Worm (Caenorhabditis elegans) whole organism, L4/young adult: ENCODE measurements around the gene F10E7.6.
A peak's percentile ranks its signal among the peaks of the same experiment; 100 is the strongest.

Source experiments
- W03F9.2 ChIP-seq: fragments of 150-350 bp; optimal IDR thresholded peaks from 2 replicates; lab custom pipeline; 2014; ENCODE audit warnings: missing biosample characterization, missing genetic modification characterization
- dao-5 ChIP-seq: sonication (generic microtip); optimal IDR thresholded peaks from 2 replicates; lab custom pipeline; 2016; ENCODE audit warnings: missing genotype, missing genetic modification characterization, moderate library complexity, missing compliant biosample characterization
- him-1 ChIP-seq: sonication (generic microtip); optimal IDR thresholded peaks from 2 replicates; lab custom pipeline; 2016; ENCODE audit warnings: missing genotype, missing genetic modification reagents, missing genetic modification characterization, missing compliant biosample characterization

Gene F10E7.6

DNA sequence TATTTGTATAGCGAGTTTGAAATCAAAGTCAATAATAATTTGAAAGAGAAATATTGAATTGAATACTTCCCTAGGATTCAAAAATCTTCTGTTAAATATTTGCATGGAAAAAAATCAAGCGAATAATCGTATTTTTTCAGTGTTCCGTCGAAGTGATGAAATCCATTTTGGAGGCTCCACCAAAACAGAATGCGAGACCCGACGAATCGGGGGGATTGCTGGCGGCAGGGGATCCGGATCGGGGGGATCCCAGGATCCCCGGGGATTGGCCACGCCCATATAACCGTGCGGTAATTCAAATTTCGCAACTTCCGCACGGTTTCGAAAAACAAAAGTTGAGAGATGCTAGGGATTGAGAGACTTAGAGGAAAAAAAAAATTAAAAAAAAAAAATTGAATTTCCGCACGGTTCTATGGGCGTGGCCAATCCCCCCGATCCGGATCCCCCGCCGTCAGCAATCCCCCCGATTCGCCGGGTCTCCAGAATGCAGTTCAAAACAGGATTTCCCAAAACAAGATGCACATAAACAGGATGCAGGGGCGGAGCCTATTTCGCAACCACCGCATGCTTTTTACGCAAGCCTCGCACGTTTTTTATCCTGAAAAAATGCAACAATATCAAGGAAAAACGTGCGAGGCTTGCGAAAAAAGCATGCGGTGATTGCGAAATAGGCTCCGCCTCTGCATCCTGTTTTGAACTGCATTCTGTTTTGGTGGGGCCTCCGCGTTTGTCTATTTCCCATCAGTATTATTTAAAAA is 10.0 kb downstream of the F10E7.6 start, which contains the start of gene F10E7.11:
F10E7.11 (minus strand) TSS at position 232 of the 758 bp plus-strand sequence.
- TF ChIP-seq W03F9.2 (tag; lab: Kevin White, UChicago) (no peak), dao-5 (no peak), him-1 (tag; lab: Kevin White, UChicago) (no peak)

DNA sequence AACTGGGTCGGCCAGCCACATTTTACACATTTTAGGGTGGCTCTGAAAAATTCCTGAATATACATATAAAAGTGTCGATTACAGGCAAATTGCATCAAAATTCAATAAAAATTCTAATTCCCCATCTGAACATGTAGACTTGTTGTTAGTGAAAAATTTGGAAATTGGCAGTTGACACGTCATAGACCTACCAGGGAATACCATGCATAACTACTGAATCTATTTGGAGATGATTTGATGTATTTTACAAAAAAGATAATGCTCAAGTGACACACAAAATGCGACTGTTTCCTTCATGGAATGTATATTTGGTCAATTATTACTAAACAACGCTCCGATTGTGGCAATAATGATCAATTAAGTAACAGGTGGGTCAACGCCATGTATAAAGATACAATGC is 13.6 kb downstream of the F10E7.6 start, which contains the start of gene F10E7.1:
F10E7.1 (plus strand) TSS at position 301 of the 400 bp plus-strand sequence.
- TF ChIP-seq W03F9.2 (tag; lab: Kevin White, UChicago) (no peak), him-1 (tag; lab: Kevin White, UChicago) (no peak), dao-5 (no peak)

DNA sequence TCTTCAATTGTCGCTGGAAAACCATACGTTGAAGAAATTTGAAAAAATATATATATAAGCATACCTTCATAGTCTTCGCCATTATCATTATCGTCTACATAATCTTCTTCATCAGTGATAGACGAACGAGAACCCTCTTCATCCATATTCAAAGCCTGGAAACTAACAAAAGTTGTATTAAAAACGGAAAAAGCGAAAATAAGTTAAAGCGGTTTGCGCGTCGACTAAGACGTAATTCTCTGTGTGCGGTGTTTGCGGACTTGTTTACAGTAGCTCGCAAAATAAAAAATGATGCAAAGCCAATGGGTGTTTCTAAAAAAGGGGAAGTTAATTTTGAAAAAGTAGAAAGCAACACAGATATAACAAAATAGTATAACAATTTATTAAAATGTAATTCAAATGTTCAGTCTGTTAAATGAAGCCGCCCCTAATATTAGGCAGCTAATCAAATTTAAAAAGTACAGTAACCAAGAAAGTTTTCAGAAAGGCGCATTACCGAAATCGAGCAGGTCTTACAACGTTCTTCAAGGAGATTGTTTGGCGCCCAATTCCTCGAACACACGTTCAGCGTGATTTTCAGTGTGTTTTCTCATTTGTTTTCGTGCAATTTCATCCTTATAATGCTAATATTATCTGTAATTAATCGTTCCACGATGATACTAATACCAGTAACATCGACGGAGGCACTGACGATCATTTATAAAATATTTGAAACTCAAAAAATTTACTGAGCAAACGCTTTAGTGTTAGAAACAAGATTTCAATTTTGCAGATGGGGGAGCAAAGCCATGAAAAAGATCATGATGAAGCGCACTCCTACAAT is 19.2 kb downstream of the F10E7.6 start, which contains the start of the genes T07F8.4 and gld-3:
T07F8.4 (minus strand) TSS at position 162 of the 823 bp plus-strand sequence.
gld-3 (plus strand) TSS at position 773 of the 823 bp plus-strand sequence.
- TF ChIP-seq him-1 (tag; lab: Kevin White, UChicago) (no peak), W03F9.2 (tag; lab: Kevin White, UChicago) (peak; percentile 47)

DNA sequence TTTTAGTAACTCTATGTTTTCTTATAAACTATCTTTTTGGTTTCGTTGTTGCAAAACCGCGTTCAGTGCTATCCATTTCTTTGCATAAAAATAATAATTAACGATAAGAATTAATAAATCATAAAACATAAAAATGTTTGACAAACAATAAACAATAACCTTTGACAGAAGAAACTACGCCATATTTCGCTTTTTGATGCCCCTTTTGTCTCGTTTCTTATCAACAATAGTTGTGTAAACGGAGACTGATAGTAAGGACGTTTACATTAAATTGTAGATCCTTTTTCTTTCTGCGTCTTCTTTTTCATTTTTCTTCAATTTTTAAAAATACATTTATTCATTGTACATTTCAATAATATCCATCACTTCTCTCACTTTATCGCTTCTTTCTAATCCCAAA is 26.2 kb downstream of the F10E7.6 start:
- TF ChIP-seq him-1 (tag; lab: Kevin White, UChicago) (no peak), W03F9.2 (tag; lab: Kevin White, UChicago) (no peak), dao-5 (no peak)

DNA sequence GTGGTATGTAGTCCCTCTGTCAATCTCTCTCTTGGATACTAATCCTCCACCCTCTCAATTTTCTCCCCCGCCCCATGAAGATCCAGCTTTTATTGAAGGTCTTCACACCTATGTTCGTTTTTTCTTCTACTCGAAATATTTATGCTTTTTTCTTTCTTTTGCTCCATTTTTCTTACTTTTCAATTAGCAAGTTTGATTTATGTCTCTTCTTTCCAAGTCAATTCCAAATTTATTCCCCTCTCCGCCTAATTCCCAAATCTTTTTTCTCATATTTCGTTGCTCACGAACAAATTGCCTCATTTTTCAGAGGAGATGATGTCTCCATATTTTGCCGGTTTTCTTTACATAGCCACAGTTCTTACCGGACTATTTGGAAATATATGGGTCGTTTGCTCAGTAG is 31.4 kb downstream of the F10E7.6 start, which contains the start of gene npr-31:
npr-31 (plus strand) TSS at position 301 of the 400 bp plus-strand sequence.
- no peak for TF ChIP-seq dao-5
- no peak for TF ChIP-seq W03F9.2 (tag; lab: Kevin White, UChicago)
- no peak for TF ChIP-seq him-1 (tag; lab: Kevin White, UChicago)

DNA sequence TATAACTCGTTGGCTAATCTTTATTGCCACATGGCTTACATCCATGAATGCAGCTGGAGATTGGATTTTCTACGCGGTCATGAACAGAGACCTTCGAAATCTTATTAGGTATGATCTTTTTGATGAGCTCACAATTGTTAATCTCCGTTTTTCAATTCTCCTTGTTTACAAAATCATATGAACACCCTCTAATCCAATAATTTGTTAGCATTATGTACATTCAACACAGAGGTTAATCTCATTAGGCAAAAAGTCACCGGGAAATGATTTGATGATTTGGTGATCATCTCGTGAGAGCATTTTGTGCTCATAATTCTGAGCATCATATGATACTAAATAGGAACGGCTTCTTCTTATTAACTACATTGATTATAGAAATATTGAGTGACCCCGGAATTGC is 33.4 kb downstream of the F10E7.6 start:
- TF ChIP-seq him-1 (tag; lab: Kevin White, UChicago), result no peak

DNA sequence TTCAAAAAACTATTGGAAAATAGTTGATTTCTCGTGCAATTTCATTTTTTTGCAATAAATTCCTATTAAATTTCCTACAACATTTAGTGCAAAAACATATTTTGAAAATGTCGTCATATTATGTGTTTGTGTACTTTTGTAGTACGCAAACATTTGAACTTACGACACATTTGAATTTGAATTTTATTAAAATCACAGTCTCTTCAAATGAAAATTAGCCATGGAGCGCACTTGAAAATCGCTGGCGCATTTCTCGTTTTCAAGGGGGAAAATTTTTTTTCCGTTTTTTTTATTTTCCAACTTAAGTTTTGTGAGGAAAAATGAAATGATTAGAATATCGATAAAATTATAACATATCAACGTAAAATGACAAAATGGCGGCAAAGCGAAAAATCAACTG is 34.7 kb downstream of the F10E7.6 start:
- TF ChIP-seq W03F9.2 (tag; lab: Kevin White, UChicago) (peak; percentile 56), him-1 (tag; lab: Kevin White, UChicago) (no peak)

DNA sequence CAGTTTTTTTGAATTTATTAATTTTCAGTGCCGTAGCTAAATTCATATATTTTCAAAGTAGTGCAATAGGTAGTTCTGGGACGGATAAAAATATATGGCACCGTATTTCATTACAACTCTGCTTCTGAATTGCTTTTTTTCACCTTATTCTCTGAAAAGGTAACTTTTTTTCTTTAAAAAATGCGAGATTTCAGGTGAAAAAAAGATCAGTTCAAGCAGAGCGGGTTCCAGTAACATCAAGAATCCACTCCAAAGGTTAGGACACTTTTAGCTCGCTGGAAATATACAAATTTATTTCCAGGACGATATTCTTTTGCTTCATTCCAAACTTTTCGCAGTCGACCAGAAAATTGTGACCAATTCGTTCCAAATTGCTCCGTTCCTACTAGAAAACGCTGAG is 35.2 kb downstream of the F10E7.6 start, which contains the start of gene T07F8.1:
T07F8.1 (plus strand) TSS at position 301 of the 400 bp plus-strand sequence.
- no peak for TF ChIP-seq W03F9.2 (tag; lab: Kevin White, UChicago)
- no peak for TF ChIP-seq him-1 (tag; lab: Kevin White, UChicago)

DNA sequence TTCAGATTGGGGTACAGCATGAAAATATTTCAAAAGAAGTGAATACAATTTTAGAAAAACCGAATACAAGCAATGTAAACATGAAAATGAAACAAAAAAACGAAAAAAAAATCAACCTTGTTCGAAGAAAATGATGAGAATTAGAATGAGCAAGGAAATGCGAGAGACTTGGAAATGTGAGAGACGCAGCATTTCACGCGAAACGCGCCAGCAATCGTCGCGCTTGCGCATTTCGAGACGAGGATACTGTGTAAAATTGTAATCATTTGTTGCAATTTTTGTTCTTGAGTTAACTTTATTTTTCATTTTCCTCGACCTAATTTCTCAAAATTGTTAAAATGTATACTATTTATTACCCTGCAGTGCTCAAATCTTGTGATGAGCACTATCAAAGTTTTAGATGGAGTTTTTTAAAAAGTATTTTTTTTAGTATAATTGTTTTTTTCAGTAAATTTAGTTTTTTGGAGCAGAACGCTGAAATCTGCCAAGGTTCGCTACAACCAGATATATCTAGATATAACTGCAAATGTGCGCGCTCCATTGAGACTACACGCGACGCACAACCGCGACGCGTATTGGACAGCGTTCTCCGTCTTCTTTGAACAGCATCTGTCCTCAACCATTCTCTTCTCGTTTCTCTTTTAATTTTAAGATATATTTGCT is 39.2 kb downstream of the F10E7.6 start, which contains the start of gene fust-1:
fust-1 (plus strand) TSS at position 613 of the 663 bp plus-strand sequence.
- TF ChIP-seq W03F9.2 (tag; lab: Kevin White, UChicago) (peak; percentile 97), dao-5 (no peak), him-1 (tag; lab: Kevin White, UChicago) (peak; percentile 86)

DNA sequence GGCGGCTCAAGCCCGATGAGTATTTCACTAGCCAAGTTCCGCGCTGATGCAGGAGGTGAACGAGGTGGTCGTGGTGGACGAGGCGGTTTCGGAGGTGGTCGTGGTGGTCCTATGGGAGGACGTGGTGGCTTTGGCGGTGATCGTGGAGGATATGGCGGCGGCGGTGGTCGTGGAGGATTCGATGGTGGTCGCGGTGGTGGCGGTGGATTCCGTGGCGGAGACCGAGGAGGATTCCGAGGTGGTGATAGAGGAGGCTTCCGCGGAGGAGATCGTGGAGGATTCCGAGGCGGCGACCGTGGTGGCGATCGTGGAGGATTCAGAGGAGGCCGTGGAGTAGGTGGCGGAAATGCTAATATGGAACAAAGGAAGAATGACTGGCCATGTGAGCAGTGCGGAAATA is 41.8 kb downstream of the F10E7.6 start:
- TF ChIP-seq him-1 (tag; lab: Kevin White, UChicago) (no peak), dao-5 (no peak), W03F9.2 (tag; lab: Kevin White, UChicago) (no peak)

DNA sequence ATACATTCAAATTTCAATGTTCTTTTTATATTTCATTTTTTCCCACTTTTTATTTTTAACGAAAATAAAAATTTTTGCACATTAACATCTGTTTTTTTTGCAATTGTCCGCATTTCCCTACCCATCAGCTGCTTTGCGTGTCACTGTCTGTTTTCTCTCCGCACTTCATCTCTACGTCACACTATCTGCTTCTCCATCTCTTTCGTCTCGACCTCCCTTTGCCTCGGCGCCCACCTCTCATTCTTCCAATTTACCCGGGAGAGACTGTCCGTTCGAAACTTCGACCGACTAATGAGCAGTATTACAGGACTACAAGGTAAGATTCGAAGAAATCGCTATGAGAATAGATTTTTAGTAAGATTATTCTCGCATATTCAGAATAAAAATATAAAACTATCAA is 42.5 kb downstream of the F10E7.6 start, which contains the start of gene C27H5.2:
C27H5.2 (plus strand) TSS at position 190 of the 400 bp plus-strand sequence.
- TF ChIP-seq him-1 (tag; lab: Kevin White, UChicago) (no peak), W03F9.2 (tag; lab: Kevin White, UChicago) (no peak), dao-5 (no peak)

DNA sequence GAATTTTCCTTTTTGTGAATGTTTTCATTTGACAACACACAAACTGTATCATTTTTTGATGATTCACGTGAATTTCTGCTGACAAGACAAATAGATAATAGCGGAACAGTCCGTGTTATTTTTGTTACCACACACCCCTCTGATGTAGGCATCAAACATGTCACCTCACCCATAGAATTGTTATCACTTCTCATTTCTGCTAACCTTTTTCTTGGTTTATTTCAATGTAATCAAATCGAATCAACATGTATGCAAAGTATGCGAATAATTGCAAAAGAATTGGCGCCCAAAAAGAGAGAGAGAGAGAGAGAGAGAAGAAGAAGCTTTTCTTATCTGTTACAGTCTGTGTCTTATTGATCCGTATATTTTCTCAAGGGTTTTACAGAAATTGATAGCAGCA is 44.5 kb downstream of the F10E7.6 start:
- TF ChIP-seq W03F9.2 (tag; lab: Kevin White, UChicago) (no peak), him-1 (tag; lab: Kevin White, UChicago) (no peak), dao-5 (no peak)

DNA sequence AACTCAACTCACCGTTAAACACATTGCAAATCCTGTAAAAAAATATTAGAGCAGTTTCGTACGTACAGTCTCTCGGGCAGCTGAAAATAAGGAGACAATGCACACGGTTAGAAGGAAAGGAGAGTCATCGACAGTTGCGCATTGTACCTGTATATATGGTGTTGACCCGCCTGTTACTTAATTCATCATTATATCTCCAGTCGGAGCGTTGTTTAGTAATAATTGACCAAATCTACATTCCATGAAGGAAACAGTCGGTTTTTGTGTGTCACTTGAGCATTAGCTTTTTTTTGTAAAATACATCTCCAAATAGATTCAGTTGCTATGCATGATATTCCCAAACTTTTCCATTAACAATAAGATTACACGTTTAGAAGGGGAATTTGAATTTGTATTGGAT is 48.6 kb downstream of the F10E7.6 start, which contains the start of gene C27H5.12:
C27H5.12 (minus strand) TSS at position 101 of the 400 bp plus-strand sequence.
- TF ChIP-seq W03F9.2 (tag; lab: Kevin White, UChicago) (no peak), him-1 (tag; lab: Kevin White, UChicago) (no peak), dao-5 (no peak)
